Fruit fly (Drosophila melanogaster) whole organism: ENCODE results near the gene CG15480.

Experiments
- CG8478 ChIP-seq: fragments of >200 bp; optimal IDR thresholded peaks from 2 replicates; lab custom pipeline; 2018; ENCODE audit warnings: inconsistent platforms
- Dll ChIP-seq: fragments of >200 bp; optimal IDR thresholded peaks from 2 replicates; lab custom pipeline; 2017
- EcR ChIP-seq, 2 experiments: fragments of >200 bp; optimal IDR thresholded peaks; 2 replicates each; lab custom pipeline; 2017; ENCODE audit warnings: missing biosample characterization in 2 of 2, missing genetic modification characterization in 2 of 2, missing genetic modification reagents in 2 of 2
- pan ChIP-seq: fragments of >200 bp; optimal IDR thresholded peaks from 2 replicates; lab custom pipeline; 2017
- psq ChIP-seq: fragments of >200 bp; optimal IDR thresholded peaks from 2 replicates; lab custom pipeline; 2017
- usp ChIP-seq: fragments of >200 bp; optimal IDR thresholded peaks from 2 replicates; lab custom pipeline; 2017; ENCODE audit warnings: missing biosample characterization, missing genetic modification characterization, mixed read lengths

dm6 chr2L:13179095-13179494 lies 46.0 kb downstream of the CG15480 start, which contains the start of gene Alg7:
- no peak for TF ChIP-seq psq (lab: Kevin White, UChicago)
- TF ChIP-seq Dll (lab: Kevin White, UChicago) = no peak
- no peak for TF ChIP-seq pan (lab: Kevin White, UChicago)
- no peak for TF ChIP-seq usp
- no peak for TF ChIP-seq EcR (GFP tag; optimal IDR thresholded peaks at IDR 0.05; lab: Kevin White, UChicago)
- TF ChIP-seq CG8478 = no peak
